Worm (Caenorhabditis elegans) whole organism, L4 larva: ENCODE data around the gene F56C9.6.

ENCODE experiments used
- F37D6.2 ChIP-seq: sonication (generic microtip); optimal IDR thresholded peaks from 2 replicates; lab custom pipeline; 2016; ENCODE audit warnings: mild to moderate bottlenecking, missing genetic modification characterization, missing compliant biosample characterization
- T20F7.1 ChIP-seq: fragments of 200-800 bp; sonication (Bioruptor generic); optimal IDR thresholded peaks from 2 replicates; lab custom pipeline; 2018; ENCODE audit warnings: mild to moderate bottlenecking, missing genetic modification characterization, missing compliant biosample characterization
- T26A8.4 ChIP-seq: fragments of 200-800 bp; sonication (Bioruptor generic); IDR thresholded peaks from 2 replicates; pipeline ENCODE4 v1.3.6; 2022; ENCODE audit warnings: missing genetic modification characterization, missing compliant biosample characterization
- Y48G9A.11 ChIP-seq: fragments of 200-800 bp; sonication (Bioruptor generic); IDR thresholded peaks from 2 replicates; pipeline ENCODE4 v1.3.6; 2022; ENCODE audit warnings: missing genetic modification reagents, missing genetic modification characterization, missing compliant biosample characterization
- Y5F2A.4 ChIP-seq: fragments of 200-800 bp; sonication (Bioruptor generic); optimal IDR thresholded peaks from 2 replicates; lab custom pipeline; 2018; ENCODE audit warnings: mild to moderate bottlenecking, missing genetic modification characterization, missing compliant biosample characterization
- Y75B8A.6 ChIP-seq: fragments of 200-800 bp; sonication (Bioruptor generic); IDR thresholded peaks from 2 replicates; pipeline ENCODE4 v1.3.6; 2022; ENCODE audit warnings: missing genetic modification reagents, missing genetic modification characterization, missing compliant biosample characterization
- ceh-20 ChIP-seq: fragments of 200-800 bp; sonication (Bioruptor generic); IDR thresholded peaks from 2 replicates; pipeline ENCODE4 v1.3.6; 2022; ENCODE audit warnings: missing genetic modification reagents, missing genetic modification characterization, missing compliant biosample characterization
- ceh-28 ChIP-seq: fragments of 150-350 bp; optimal IDR thresholded peaks from 2 replicates; lab custom pipeline; 2014; ENCODE audit warnings: missing biosample characterization, missing genetic modification reagents, missing genetic modification characterization
- ces-1 ChIP-seq: fragments of 150-350 bp; sonication (generic microtip); optimal IDR thresholded peaks from 4 replicates; lab custom pipeline; 2014; ENCODE audit warnings: missing biosample characterization, missing genetic modification reagents, missing genetic modification characterization
- ctbp-1 ChIP-seq: fragments of 200-800 bp; sonication (Bioruptor generic); IDR thresholded peaks from 2 replicates; pipeline ENCODE4 v1.3.6; 2022; ENCODE audit warnings: missing genetic modification reagents, missing genetic modification characterization, missing compliant biosample characterization
- daf-12 ChIP-seq: fragments of 150-350 bp; optimal IDR thresholded peaks from 2 replicates; lab custom pipeline; 2014; ENCODE audit warnings: missing biosample characterization, missing genetic modification reagents, missing genetic modification characterization
- daf-16 ChIP-seq, 3 experiments: sonication (generic microtip); optimal IDR thresholded peaks; 2 replicates each; lab custom pipeline; 2016 to 2017; ENCODE audit warnings: missing genetic modification characterization in 3 of 3, missing genetic modification reagents in 3 of 3, mild to moderate bottlenecking in 2 of 3, missing compliant biosample characterization in 2 of 3, missing biosample characterization in 1 of 3, moderate library complexity in 1 of 3
- daf-8 ChIP-seq: fragments of 200-800 bp; sonication (Bioruptor generic); IDR thresholded peaks from 2 replicates; pipeline ENCODE4 v1.3.6; 2022; ENCODE audit warnings: missing genetic modification characterization, missing compliant biosample characterization
- dmd-6 ChIP-seq: fragments of 200-800 bp; sonication (Bioruptor generic); IDR thresholded peaks from 2 replicates; pipeline ENCODE4 v1.3.6; 2022; ENCODE audit warnings: missing genetic modification reagents, missing genetic modification characterization, missing compliant biosample characterization
- dpl-1 ChIP-seq: fragments of 150-350 bp; optimal IDR thresholded peaks from 2 replicates; lab custom pipeline; 2014; ENCODE audit warnings: missing biosample characterization, missing genetic modification reagents, missing genetic modification characterization
- duxl-1 ChIP-seq: sonication (generic microtip); optimal IDR thresholded peaks from 2 replicates; lab custom pipeline; 2016; ENCODE audit warnings: mild to moderate bottlenecking, missing genetic modification characterization, moderate library complexity, missing compliant biosample characterization; ENCODE audit not compliant: poor library complexity
- egl-27 ChIP-seq: sonication (generic microtip); optimal IDR thresholded peaks from 3 replicates; lab custom pipeline; 2017; ENCODE audit warnings: missing biosample characterization, missing genetic modification reagents, missing genetic modification characterization
- egl-43 ChIP-seq: fragments of 200-800 bp; sonication (Bioruptor generic); IDR thresholded peaks from 2 replicates; pipeline ENCODE4 v1.3.6; 2022; ENCODE audit warnings: missing genetic modification reagents, missing genetic modification characterization, missing compliant biosample characterization
- hif-1 ChIP-seq, 2 experiments: sonication (generic microtip); optimal IDR thresholded peaks; 2 replicates each; lab custom pipeline; 2016 to 2017; ENCODE audit warnings: missing compliant biosample characterization in 2 of 2, missing genetic modification characterization in 2 of 2, missing genetic modification reagents in 2 of 2, missing genotype in 2 of 2, mild to moderate bottlenecking in 1 of 2
- hlh-30 ChIP-seq: sonication (generic microtip); optimal IDR thresholded peaks from 2 replicates; lab custom pipeline; 2017; ENCODE audit warnings: antibody characterized with exemption, mild to moderate bottlenecking, missing genetic modification characterization, missing compliant biosample characterization; ENCODE audit not compliant: insufficient read depth
- jun-1 ChIP-seq: fragments of 150-350 bp; optimal IDR thresholded peaks from 2 replicates; lab custom pipeline; 2014; ENCODE audit warnings: missing biosample characterization, missing genetic modification reagents, missing genetic modification characterization
- lin-15B ChIP-seq: fragments of 150-350 bp; sonication (generic microtip); optimal IDR thresholded peaks from 3 replicates; lab custom pipeline; 2014; ENCODE audit warnings: missing biosample characterization, missing genetic modification characterization
- lin-38 ChIP-seq: fragments of 200-800 bp; sonication (Bioruptor generic); IDR thresholded peaks from 2 replicates; pipeline ENCODE4 v1.3.6; 2022; ENCODE audit warnings: missing genetic modification reagents, missing genetic modification characterization, missing compliant biosample characterization
- lin-39 ChIP-seq: fragments of 150-350 bp; optimal IDR thresholded peaks from 2 replicates; lab custom pipeline; 2014; ENCODE audit warnings: missing biosample characterization, missing genetic modification reagents, missing genetic modification characterization
- madf-9 ChIP-seq: fragments of 200-800 bp; sonication (Bioruptor generic); conservative IDR thresholded peaks from 2 replicates; pipeline ENCODE4 v1.3.6; 2022; ENCODE audit warnings: missing genetic modification reagents, missing genetic modification characterization, missing compliant biosample characterization
- mes-2 ChIP-seq: sonication (generic microtip); optimal IDR thresholded peaks from 2 replicates; lab custom pipeline; 2016; ENCODE audit warnings: missing genotype, mild to moderate bottlenecking, missing genetic modification characterization, missing compliant biosample characterization; ENCODE audit not compliant: poor library complexity, severe bottlenecking
- mxl-2 ChIP-seq: fragments of 200-800 bp; sonication (Bioruptor generic); conservative IDR thresholded peaks from 2 replicates; pipeline ENCODE4 v1.3.6; 2022; ENCODE audit warnings: missing genetic modification reagents, missing genetic modification characterization, missing compliant biosample characterization
- mxl-3 ChIP-seq: fragments of 200-800 bp; sonication (Bioruptor generic); optimal IDR thresholded peaks from 2 replicates; lab custom pipeline; 2018; ENCODE audit warnings: mild to moderate bottlenecking, missing genetic modification characterization, missing compliant biosample characterization
- nhr-10 ChIP-seq: fragments of 150-350 bp; optimal IDR thresholded peaks from 2 replicates; lab custom pipeline; 2014; ENCODE audit warnings: missing biosample characterization, missing genetic modification characterization
- nhr-102 ChIP-seq: sonication (generic microtip); optimal IDR thresholded peaks from 2 replicates; lab custom pipeline; 2016; ENCODE audit warnings: mild to moderate bottlenecking, missing genetic modification characterization, moderate library complexity, missing compliant biosample characterization
- nhr-111 ChIP-seq: fragments of 200-800 bp; sonication (Bioruptor generic); optimal IDR thresholded peaks from 2 replicates; lab custom pipeline; 2018; ENCODE audit warnings: mild to moderate bottlenecking, missing genetic modification characterization, missing compliant biosample characterization
- nhr-28 ChIP-seq: fragments of 150-350 bp; optimal IDR thresholded peaks from 2 replicates; lab custom pipeline; 2014; ENCODE audit warnings: missing biosample characterization, missing genetic modification characterization
- nhr-42 ChIP-seq: fragments of 200-800 bp; sonication (Bioruptor generic); IDR thresholded peaks from 2 replicates; pipeline ENCODE4 v1.3.6; 2022; ENCODE audit warnings: missing genetic modification characterization, missing compliant biosample characterization
- nhr-48 ChIP-seq: sonication (generic microtip); optimal IDR thresholded peaks from 2 replicates; lab custom pipeline; 2016; ENCODE audit warnings: mild to moderate bottlenecking, missing genetic modification characterization, missing compliant biosample characterization
- nhr-6 ChIP-seq: fragments of 150-350 bp; optimal IDR thresholded peaks from 2 replicates; lab custom pipeline; 2014; ENCODE audit warnings: missing biosample characterization, missing genetic modification characterization
- nhr-77 ChIP-seq: fragments of 150-350 bp; optimal IDR thresholded peaks from 2 replicates; lab custom pipeline; 2014; ENCODE audit warnings: missing biosample characterization, missing genetic modification characterization
- pha-4 ChIP-seq, 2 experiments: fragments of 150-350 bp in 1 of 2; fragments of 200-800 bp in 1 of 2; sonication (Bioruptor generic) in 1 of 2; IDR thresholded peaks in 1 of 2; optimal IDR thresholded peaks in 1 of 2; 2 replicates each; pipeline versions ENCODE4 v1.3.6 to Lab custom; 2014 to 2022; ENCODE audit warnings: missing genetic modification characterization in 2 of 2, missing genetic modification reagents in 2 of 2, missing biosample characterization in 1 of 2, missing compliant biosample characterization in 1 of 2
- rbr-2 ChIP-seq: sonication (generic microtip); optimal IDR thresholded peaks from 2 replicates; lab custom pipeline; 2016; ENCODE audit warnings: missing genotype, missing genetic modification characterization, missing compliant biosample characterization
- saeg-2 ChIP-seq: fragments of 200-800 bp; sonication (Bioruptor generic); IDR thresholded peaks from 2 replicates; pipeline ENCODE4 v1.3.6; 2022; ENCODE audit warnings: missing genetic modification reagents, missing genetic modification characterization, missing compliant biosample characterization
- sdz-12 ChIP-seq: fragments of 200-800 bp; sonication (Bioruptor generic); optimal IDR thresholded peaks from 2 replicates; lab custom pipeline; 2018; ENCODE audit warnings: mild to moderate bottlenecking, missing genetic modification characterization, missing compliant biosample characterization
- spr-1 ChIP-seq: sonication (generic microtip); optimal IDR thresholded peaks from 2 replicates; lab custom pipeline; 2016; ENCODE audit warnings: mild to moderate bottlenecking, missing genetic modification characterization, missing compliant biosample characterization
- spr-3 ChIP-seq: fragments of 200-800 bp; sonication (Bioruptor generic); optimal IDR thresholded peaks from 2 replicates; lab custom pipeline; 2018; ENCODE audit warnings: mild to moderate bottlenecking, missing genetic modification characterization, missing compliant biosample characterization
- tag-97 ChIP-seq: fragments of 200-800 bp; sonication (Bioruptor generic); IDR thresholded peaks from 2 replicates; pipeline ENCODE4 v1.3.6; 2022; ENCODE audit warnings: missing genetic modification characterization, missing compliant biosample characterization
- tra-1 ChIP-seq: fragments of 200-800 bp; sonication (Bioruptor generic); IDR thresholded peaks from 2 replicates; pipeline ENCODE4 v1.3.6; 2022; ENCODE audit warnings: missing genetic modification reagents, missing genetic modification characterization, missing compliant biosample characterization
- unc-130 ChIP-seq: sonication (generic microtip); optimal IDR thresholded peaks from 2 replicates; lab custom pipeline; 2016; ENCODE audit warnings: missing genetic modification reagents, missing genetic modification characterization, missing compliant biosample characterization
- unc-39 ChIP-seq: sonication (generic microtip); optimal IDR thresholded peaks from 2 replicates; lab custom pipeline; 2017; ENCODE audit warnings: missing biosample characterization, missing genetic modification characterization
- vab-7 ChIP-seq: fragments of 200-800 bp; sonication (Bioruptor generic); IDR thresholded peaks from 2 replicates; pipeline ENCODE4 v1.3.6; 2022; ENCODE audit warnings: missing genetic modification reagents, missing genetic modification characterization, missing compliant biosample characterization
- zfp-2 ChIP-seq: sonication (generic microtip); optimal IDR thresholded peaks from 2 replicates; lab custom pipeline; 2016; ENCODE audit warnings: mild to moderate bottlenecking, missing genetic modification characterization, missing compliant biosample characterization
- zfp-3 ChIP-seq: fragments of 200-800 bp; sonication (Bioruptor generic); conservative IDR thresholded peaks from 2 replicates; pipeline ENCODE4 v1.3.6; 2022; ENCODE audit warnings: missing genetic modification reagents, missing genetic modification characterization, missing compliant biosample characterization

F56C9.6 gene

DNA sequence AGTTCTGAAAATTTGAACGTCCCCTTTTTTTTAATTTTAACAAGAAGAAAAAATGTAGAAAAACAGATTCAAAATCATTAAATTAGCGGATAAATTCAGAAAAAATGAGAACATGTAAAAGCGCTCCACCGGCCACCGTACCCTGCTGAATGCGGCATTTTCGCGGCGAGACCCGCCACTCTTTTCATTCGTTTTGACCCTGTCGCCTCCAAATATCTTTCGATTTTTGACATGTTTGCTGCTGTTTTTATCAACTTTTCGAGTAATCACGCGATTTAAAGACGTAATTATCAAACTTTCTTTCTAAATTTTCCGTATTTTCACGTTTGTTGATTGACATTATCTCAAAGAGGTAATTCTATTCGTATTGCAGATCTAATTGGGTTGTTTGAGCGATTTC lies 25.6 kb upstream of the F56C9.6 start, which contains the start of gene gsp-2 (continued):
- TF ChIP-seq pha-4 (GFP tag; IDR thresholded peaks at IDR 0.05; lab: Robert Waterston, UW) (peak; percentile 22; the same call in 1 of the 2 replicates), pha-4 (tag; optimal IDR thresholded peaks at IDR 0.05; lab: Kevin White, UChicago) (no peak), jun-1 (no peak), unc-39 (tag; lab: Kevin White, UChicago) (no peak), daf-16 (GFP tag; optimal IDR thresholded peaks at IDR 0.05; lab: Kevin White, UChicago) (no peak), daf-16 (tag; optimal IDR thresholded peaks at IDR 0.05; lab: Kevin White, UChicago) (peak; percentile 64), ctbp-1 (GFP tag; lab: Robert Waterston, UW) (no peak), lin-15B (tag; lab: Kevin White, UChicago) (no peak), duxl-1 (tag; lab: Kevin White, UChicago) (no peak), saeg-2 (GFP tag; lab: Robert Waterston, UW) (no peak), Y48G9A.11 (no peak), mxl-3 (GFP tag; lab: Kevin White, UChicago) (peak; percentile 55), zfp-3 (GFP tag; lab: Robert Waterston, UW) (peak; percentile 73), ceh-28 (tag; lab: Kevin White, UChicago) (no peak), nhr-48 (no peak), daf-8 (GFP tag; lab: Robert Waterston, UW) (no peak), T20F7.1 (GFP tag; lab: Kevin White, UChicago) (peak; percentile 43), F37D6.2 (tag; lab: Kevin White, UChicago) (no peak), T26A8.4 (peak; percentile 30; the same call in 1 of the 2 replicates), dpl-1 (GFP tag; lab: Kevin White, UChicago) (peak; percentile 64), hlh-30 (tag; lab: Kevin White, UChicago) (peak; percentile 73), nhr-6 (peak; percentile 73), egl-43 (GFP tag; lab: Robert Waterston, UW) (peak; percentile 19; the same call in 1 of the 2 replicates), mes-2 (peak; percentile 78), dmd-6 (GFP tag; lab: Robert Waterston, UW) (peak; percentile 83), nhr-102 (tag; lab: Kevin White, UChicago) (peak; percentile 20), nhr-111 (GFP tag; lab: Kevin White, UChicago) (no peak), vab-7 (GFP tag; lab: Robert Waterston, UW) (no peak), nhr-28 (tag; lab: Kevin White, UChicago) (peak; percentile 62), madf-9 (no peak), sdz-12 (GFP tag; lab: Kevin White, UChicago) (no peak), hif-1 (tag; optimal IDR thresholded peaks at IDR 0.05; lab: Kevin White, UChicago) (peak in 1 of 2 experiments; percentile 77), rbr-2 (peak; percentile 41), ceh-20 (GFP tag; lab: Robert Waterston, UW) (no peak), spr-1 (no peak), ces-1 (GFP tag; lab: Kevin White, UChicago) (no peak), tag-97 (GFP tag; lab: Robert Waterston, UW) (no peak), lin-38 (GFP tag; lab: Robert Waterston, UW) (peak; percentile 86), nhr-77 (tag; lab: Kevin White, UChicago) (peak; percentile 50), lin-39 (tag; lab: Kevin White, UChicago) (no peak), zfp-2 (tag; lab: Kevin White, UChicago) (peak; percentile 28)

DNA sequence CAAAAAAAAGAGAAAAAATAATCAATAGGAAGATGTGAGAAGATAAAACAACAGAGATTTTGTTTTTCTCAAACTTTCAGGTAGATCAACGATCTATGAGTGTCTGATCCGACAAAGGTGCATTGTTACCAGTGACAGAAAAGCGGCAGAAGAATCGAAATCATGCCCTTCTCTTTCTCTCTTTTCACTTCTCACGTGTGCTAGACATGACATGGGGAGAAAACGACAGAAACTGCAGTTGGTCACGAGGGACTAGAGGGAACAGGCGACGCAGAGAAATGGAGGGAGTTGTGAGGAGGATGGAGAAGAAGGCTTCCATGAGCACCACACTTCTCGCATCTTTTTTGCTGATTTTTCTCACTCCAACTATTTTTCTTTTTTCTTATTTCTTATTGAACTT lies 24.6 kb upstream of the F56C9.6 start, which contains the start of gene F56C9.10:
F56C9.10 (minus strand) TSS at position 97 of the 400 bp plus-strand sequence.
- no peak for TF ChIP-seq spr-3 (GFP tag; lab: Kevin White, UChicago)
- no peak for TF ChIP-seq egl-27 (tag; lab: Kevin White, UChicago)
- TF ChIP-seq nhr-10 (tag; lab: Kevin White, UChicago): no peak
- 0 out of 2 replicates have a peak, but pooled peaks have one; percentile 18 for TF ChIP-seq mxl-2 (GFP tag; lab: Robert Waterston, UW)
- peak; percentile 83 for TF ChIP-seq nhr-77 (tag; lab: Kevin White, UChicago)
- 0 out of 2 replicates have a peak, but pooled peaks have one; percentile 5 for TF ChIP-seq egl-43 (GFP tag; lab: Robert Waterston, UW)
- no peak for TF ChIP-seq lin-39 (tag; lab: Kevin White, UChicago)
- no peak for TF ChIP-seq daf-12 (tag; lab: Kevin White, UChicago)
- TF ChIP-seq mes-2: peak; percentile 77
- TF ChIP-seq Y5F2A.4 (GFP tag; lab: Kevin White, UChicago): no peak
- TF ChIP-seq T26A8.4: peak; percentile 73
- TF ChIP-seq Y75B8A.6: no peak
- no peak for TF ChIP-seq unc-130 (GFP tag; lab: Kevin White, UChicago)
- TF ChIP-seq tra-1: peak; percentile 76
- no peak for TF ChIP-seq daf-8 (GFP tag; lab: Robert Waterston, UW)
- no peak for TF ChIP-seq madf-9
- TF ChIP-seq nhr-42: no peak
